Worm (Caenorhabditis elegans) whole organism, late embryonic: ENCODE results near the gene W06A7.2.

Experiments used
- ama-1 ChIP-seq: fragments of 150-350 bp; optimal IDR thresholded peaks from 2 replicates; lab custom pipeline; 2014
- nhr-232 ChIP-seq: sonication (generic microtip); optimal IDR thresholded peaks from 2 replicates; lab custom pipeline; 2016; ENCODE audit warnings: missing genetic modification characterization, missing compliant biosample characterization
- sox-2 ChIP-seq: fragments of 200-800 bp; sonication (Bioruptor generic); IDR thresholded peaks from 2 replicates; pipeline ENCODE4 v1.3.6; 2022; ENCODE audit warnings: missing genetic modification reagents, missing genetic modification characterization, missing compliant biosample characterization
- unc-3 ChIP-seq, 2 experiments: fragments of 200-800 bp in 1 of 2; sonication (Bioruptor generic) in 1 of 2; sonication (generic microtip) in 1 of 2; conservative IDR thresholded peaks in 1 of 2; optimal IDR thresholded peaks in 1 of 2; 2 replicates each; pipeline versions ENCODE4 v1.3.6 to Lab custom; 2016 to 2022; ENCODE audit warnings: missing compliant biosample characterization in 2 of 2, missing genetic modification characterization in 2 of 2, missing genetic modification reagents in 1 of 2

DNA sequence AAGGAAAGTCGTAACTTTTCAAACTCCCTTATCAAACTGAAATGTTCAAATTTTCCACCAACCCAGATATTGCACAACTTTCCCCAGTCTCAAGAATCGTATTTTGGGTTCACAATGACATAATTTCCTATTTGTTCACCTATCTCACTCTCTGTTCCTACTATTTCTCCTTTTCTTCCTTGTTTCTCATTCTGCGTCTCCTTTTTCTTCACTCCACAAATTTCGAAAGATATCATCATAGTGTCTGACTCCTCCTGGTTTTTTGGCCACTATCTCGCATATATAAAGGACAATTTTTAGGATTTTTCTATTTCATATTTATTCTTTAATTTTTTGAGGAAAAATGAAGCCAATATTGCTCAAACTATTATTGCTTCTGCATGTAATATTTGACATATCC, 48.6 kb upstream of the W06A7.2 start, which contains the start of gene haf-7:
- no peak for TF ChIP-seq ama-1 (lab: Kevin White, UChicago)
- TF ChIP-seq sox-2 (GFP tag; lab: Robert Waterston, UW), result no peak
- TF ChIP-seq unc-3 (GFP tag; conservative IDR thresholded peaks at IDR 0.05; lab: Robert Waterston, UW), result no peak
- TF ChIP-seq unc-3 (tag; optimal IDR thresholded peaks at IDR 0.05; lab: Kevin White, UChicago), result no peak
- TF ChIP-seq nhr-232, result no peak
